Fruit fly (Drosophila melanogaster) whole organism, wandering third instar larva: ENCODE data around the gene CG15211.
A peak's percentile ranks its signal among the peaks of the same experiment; 100 is the strongest.

Experiments
- CG32264 ChIP-seq: fragments of 200-800 bp; sonication (Bioruptor generic); optimal IDR thresholded peaks from 2 replicates; lab custom pipeline; 2016; ENCODE audit warnings: missing biosample characterization, missing genetic modification characterization
- CG9705 ChIP-seq: fragments of 200-800 bp; sonication (Bioruptor generic); optimal IDR thresholded peaks from 2 replicates; lab custom pipeline; 2018; ENCODE audit warnings: missing biosample characterization, mild to moderate bottlenecking, missing genetic modification characterization
- CrebA ChIP-seq: fragments of 200-800 bp; sonication (Bioruptor generic); optimal IDR thresholded peaks from 2 replicates; lab custom pipeline; 2016; ENCODE audit warnings: missing biosample characterization, mild to moderate bottlenecking, missing genetic modification characterization, borderline replicate concordance
- Dfd ChIP-seq: fragments of >200 bp; optimal IDR thresholded peaks from 2 replicates; lab custom pipeline; 2017; ENCODE audit warnings: missing biosample characterization, missing genetic modification characterization
- HLH106 ChIP-seq: fragments of 200-800 bp; optimal IDR thresholded peaks from 3 replicates; lab custom pipeline; 2019; ENCODE audit warnings: missing biosample characterization, mild to moderate bottlenecking, missing genetic modification characterization, moderate library complexity
- Hr83 ChIP-seq: fragments of 200-300 bp; sonication (Bioruptor generic); optimal IDR thresholded peaks from 2 replicates; lab custom pipeline; 2016; ENCODE audit warnings: missing biosample characterization, mild to moderate bottlenecking, missing genetic modification characterization, moderate library complexity; ENCODE audit not compliant: poor library complexity, severe bottlenecking
- Jra ChIP-seq: sonication (Bioruptor generic); optimal IDR thresholded peaks from 2 replicates; lab custom pipeline; 2016; ENCODE audit warnings: missing biosample characterization, missing genetic modification characterization
- Mio ChIP-seq: sonication (Bioruptor generic); optimal IDR thresholded peaks from 2 replicates; lab custom pipeline; 2016; ENCODE audit warnings: missing biosample characterization, missing genetic modification characterization
- Myc ChIP-seq: fragments of >200 bp; optimal IDR thresholded peaks from 2 replicates; lab custom pipeline; 2017
- N ChIP-seq: fragments of >200 bp; optimal IDR thresholded peaks from 2 replicates; lab custom pipeline; 2018; ENCODE audit warnings: missing biosample characterization, missing external identifiers, missing genetic modification characterization
- OdsH ChIP-seq: fragments of 200-800 bp; sonication (Bioruptor generic); optimal IDR thresholded peaks from 2 replicates; lab custom pipeline; 2016; ENCODE audit warnings: missing biosample characterization, mild to moderate bottlenecking, missing genetic modification characterization
- Rel ChIP-seq, 2 experiments: fragments of 200-800 bp; sonication (Bioruptor generic) in 1 of 2; optimal IDR thresholded peaks; 2 replicates in 1 of 2; 3 replicates in 1 of 2; lab custom pipeline; 2016 to 2019; ENCODE audit warnings: mild to moderate bottlenecking in 2 of 2, missing biosample characterization in 2 of 2, missing genetic modification characterization in 2 of 2, moderate library complexity in 1 of 2
- Sp1 ChIP-seq: fragments of 200-800 bp; sonication (Bioruptor generic); optimal IDR thresholded peaks from 3 replicates; lab custom pipeline; 2019; ENCODE audit warnings: missing biosample characterization, mild to moderate bottlenecking, missing genetic modification characterization, moderate library complexity
- Vsx2 ChIP-seq: fragments of 200-300, 225-300 bp; sonication (Bioruptor generic); optimal IDR thresholded peaks from 2 replicates; lab custom pipeline; 2018; ENCODE audit warnings: missing biosample characterization, missing genetic modification characterization; ENCODE audit not compliant: partially characterized antibody
- br ChIP-seq: fragments of 200-800 bp; sonication (Bioruptor generic); optimal IDR thresholded peaks from 2 replicates; lab custom pipeline; 2016; ENCODE audit warnings: missing biosample characterization, missing genetic modification characterization
- dl ChIP-seq, 2 experiments: fragments of 175-275, 200-275 bp in 1 of 2; fragments of 200-275 bp in 1 of 2; sonication (Bioruptor generic); optimal IDR thresholded peaks; lab custom pipeline; 2018; ENCODE audit warnings: mild to moderate bottlenecking in 2 of 2, missing biosample characterization in 2 of 2, missing genetic modification characterization in 2 of 2, moderate library complexity in 2 of 2; ENCODE audit not compliant: partially characterized antibody in 2 of 2, insufficient read depth in 1 of 2
- dmrt93B ChIP-seq: fragments of 200-800 bp; sonication (Bioruptor generic); optimal IDR thresholded peaks from 2 replicates; lab custom pipeline; 2018; ENCODE audit warnings: missing biosample characterization, mild to moderate bottlenecking, missing genetic modification characterization
- dsf ChIP-seq: sonication (Bioruptor generic); optimal IDR thresholded peaks from 2 replicates; lab custom pipeline; 2016; ENCODE audit warnings: missing biosample characterization, missing genetic modification characterization, borderline replicate concordance
- ey ChIP-seq: fragments of 200-800 bp; sonication (Bioruptor generic); optimal IDR thresholded peaks from 2 replicates; lab custom pipeline; 2016; ENCODE audit warnings: missing biosample characterization, missing genetic modification characterization
- foxo ChIP-seq, 2 experiments: fragments of 200-800 bp; sonication (Bioruptor generic); optimal IDR thresholded peaks; 2 replicates in 1 of 2; 3 replicates in 1 of 2; lab custom pipeline; 2016 to 2017; ENCODE audit warnings: missing biosample characterization in 2 of 2, missing genetic modification characterization in 2 of 2
- fru ChIP-seq: fragments of 200-800 bp; sonication (Bioruptor generic); optimal IDR thresholded peaks from 3 replicates; lab custom pipeline; 2016; ENCODE audit warnings: missing biosample characterization, mild to moderate bottlenecking, missing genetic modification characterization
- h ChIP-seq: fragments of 200-800 bp; sonication (Bioruptor generic); optimal IDR thresholded peaks from 3 replicates; lab custom pipeline; 2016; ENCODE audit warnings: missing biosample characterization, mild to moderate bottlenecking, missing genetic modification characterization
- jim ChIP-seq: fragments of 175-275, 200-325 bp; sonication (Bioruptor generic); optimal IDR thresholded peaks from 2 replicates; lab custom pipeline; 2016; ENCODE audit warnings: missing biosample characterization, mild to moderate bottlenecking, missing genetic modification characterization
- pan ChIP-seq: fragments of >200 bp; optimal IDR thresholded peaks from 2 replicates; lab custom pipeline; 2017
- psq ChIP-seq: fragments of 200-800 bp; sonication (Bioruptor generic); optimal IDR thresholded peaks from 3 replicates; lab custom pipeline; 2017; ENCODE audit warnings: missing biosample characterization, mild to moderate bottlenecking, missing genetic modification characterization, moderate library complexity
- rgr ChIP-seq: fragments of 200-800 bp; sonication (Bioruptor generic); optimal IDR thresholded peaks from 3 replicates; lab custom pipeline; 2016; ENCODE audit warnings: missing biosample characterization, mild to moderate bottlenecking, missing genetic modification characterization
- sage ChIP-seq: fragments of 200-800 bp; sonication (Bioruptor generic); optimal IDR thresholded peaks from 2 replicates; lab custom pipeline; 2016; ENCODE audit warnings: missing biosample characterization, mild to moderate bottlenecking, missing genetic modification characterization
- sv ChIP-seq: fragments of 200-800 bp; sonication (Bioruptor generic); optimal IDR thresholded peaks from 3 replicates; lab custom pipeline; 2016; ENCODE audit warnings: missing biosample characterization, missing genetic modification characterization
- usp ChIP-seq: fragments of >200 bp; optimal IDR thresholded peaks from 2 replicates; lab custom pipeline; 2017; ENCODE audit warnings: missing biosample characterization, missing genetic modification characterization
- woc ChIP-seq: sonication (Bioruptor generic); optimal IDR thresholded peaks from 2 replicates; lab custom pipeline; 2016; ENCODE audit warnings: missing biosample characterization, mild to moderate bottlenecking, missing genetic modification characterization

CG15211 gene

dm6 chrX:10767350-10768005 lies 4.9 kb upstream of the CG15211 start (continued):
- TF ChIP-seq Rel (GFP tag; optimal IDR thresholded peaks at IDR 0.05; lab: Kevin White, UChicago) (no peak), Rel (tag; optimal IDR thresholded peaks at IDR 0.05; lab: Kevin White, UChicago) (peak; percentile 45), Mio (GFP tag; lab: Kevin White, UChicago) (no peak), br (GFP tag; lab: Kevin White, UChicago) (peak; percentile 66), Myc (lab: Kevin White, UChicago) (no peak), Sp1 (GFP tag; lab: Kevin White, UChicago) (peak; percentile 35), psq (GFP tag; lab: Kevin White, UChicago) (peak; percentile 40), jim (GFP tag; lab: Kevin White, UChicago) (no peak), woc (GFP tag; lab: Kevin White, UChicago) (peak; percentile 50)

- TF ChIP-seq CG9705 (GFP tag; lab: Kevin White, UChicago): no peak
- peak; percentile 12 for TF ChIP-seq OdsH (GFP tag; lab: Kevin White, UChicago)
- TF ChIP-seq pan (lab: Kevin White, UChicago): no peak
- peak; percentile 28 for TF ChIP-seq rgr (GFP tag; lab: Kevin White, UChicago)
- TF ChIP-seq h (GFP tag; lab: Kevin White, UChicago): peak; percentile 23
- TF ChIP-seq N: no peak
- TF ChIP-seq Vsx2 (GFP tag; lab: Kevin White, UChicago): no peak
- TF ChIP-seq br (GFP tag; lab: Kevin White, UChicago): peak; percentile 13
- TF ChIP-seq usp (GFP tag; lab: Kevin White, UChicago): no peak
- peak; percentile 15 for TF ChIP-seq sv
- TF ChIP-seq fru: peak; percentile 35
- no peak for TF ChIP-seq dsf (GFP tag; lab: Kevin White, UChicago)
- TF ChIP-seq Jra (GFP tag; lab: Kevin White, UChicago): no peak
- peak in 1 of 2 experiments; percentile 0 for TF ChIP-seq foxo (GFP tag; optimal IDR thresholded peaks at IDR 0.05; lab: Kevin White, UChicago)
- no peak for TF ChIP-seq Dfd (GFP tag; lab: Kevin White, UChicago)
- no peak for TF ChIP-seq dl (GFP tag; optimal IDR thresholded peaks at IDR 0.05; lab: Kevin White, UChicago; ENCODE audit: insufficient read depth in 1 of 2, partially characterized antibody in 2 of 2)
- TF ChIP-seq dmrt93B (GFP tag; lab: Kevin White, UChicago): no peak
- peak; percentile 64 for TF ChIP-seq Myc (lab: Kevin White, UChicago)
- TF ChIP-seq CrebA (GFP tag; lab: Kevin White, UChicago): no peak
- TF ChIP-seq Hr83 (GFP tag; lab: Kevin White, UChicago): peak; percentile 45
- no peak for TF ChIP-seq psq (GFP tag; lab: Kevin White, UChicago)
- TF ChIP-seq jim (GFP tag; lab: Kevin White, UChicago): no peak
- no peak for TF ChIP-seq HLH106 (tag; lab: Kevin White, UChicago)
- no peak for TF ChIP-seq Sp1 (GFP tag; lab: Kevin White, UChicago)
- no peak for TF ChIP-seq CG32264
- TF ChIP-seq Mio (GFP tag; lab: Kevin White, UChicago): no peak
- no peak for TF ChIP-seq Rel (GFP tag; optimal IDR thresholded peaks at IDR 0.05; lab: Kevin White, UChicago)
- peak; percentile 19 for TF ChIP-seq Rel (tag; optimal IDR thresholded peaks at IDR 0.05; lab: Kevin White, UChicago)
- TF ChIP-seq sage (GFP tag; lab: Kevin White, UChicago): no peak
- TF ChIP-seq, all 38 proteins: peak for 10
Observed at dm6 chrX:10768043-10768674, 4.2 kb upstream of the CG15211 start, which contains the start of the genes Atg8a and BTBD9. Gene Atg8a, minus strand, starts transcription at chrX:10768338. Gene BTBD9, plus strand, starts transcription at chrX:10768537.

dm6 chrX:10772634-10773033 lies 293 bp downstream of the CG15211 start:
- TF ChIP-seq dmrt93B (GFP tag; lab: Kevin White, UChicago): no peak
- no peak for TF ChIP-seq Vsx2 (GFP tag; lab: Kevin White, UChicago)
- TF ChIP-seq dl (GFP tag; optimal IDR thresholded peaks at IDR 0.05; lab: Kevin White, UChicago; ENCODE audit: insufficient read depth in 1 of 2, partially characterized antibody in 2 of 2): no peak
- TF ChIP-seq ey (GFP tag; lab: Kevin White, UChicago): no peak
- TF ChIP-seq usp (GFP tag; lab: Kevin White, UChicago): no peak
